Fruit fly (Drosophila melanogaster) whole organism, embryonic: ENCODE results near the gene tj.

Source experiments
- Adf1 ChIP-seq: fragments of 200-800 bp; sonication (Bioruptor generic); IDR thresholded peaks from 2 replicates; pipeline ENCODE4 v1.3.6; 2022; ENCODE audit warnings: missing biosample characterization, missing genetic modification characterization
- Bteb2 ChIP-seq: fragments of 200-800 bp; sonication (Bioruptor generic); optimal IDR thresholded peaks from 2 replicates; lab custom pipeline; 2016; ENCODE audit warnings: missing biosample characterization, missing genetic modification characterization
- CG10267 ChIP-seq: fragments of 200-800 bp; sonication (Bioruptor generic); optimal IDR thresholded peaks from 2 replicates; lab custom pipeline; 2018; ENCODE audit warnings: missing biosample characterization, mild to moderate bottlenecking, missing genetic modification characterization, moderate library complexity
- CG11247 ChIP-seq: fragments of 200-800 bp; sonication (Bioruptor generic); IDR thresholded peaks from 2 replicates; pipeline ENCODE4 v1.3.6; 2022; ENCODE audit warnings: missing biosample characterization, missing genetic modification characterization
- CG11398 ChIP-seq: fragments of 200-800 bp; sonication (Bioruptor generic); optimal IDR thresholded peaks from 2 replicates; lab custom pipeline; 2016; ENCODE audit warnings: missing biosample characterization, missing genetic modification characterization
- CG14710 ChIP-seq: fragments of 200-800 bp; sonication (Bioruptor generic); optimal IDR thresholded peaks from 3 replicates; lab custom pipeline; 2019; ENCODE audit warnings: missing biosample characterization, mild to moderate bottlenecking, missing genetic modification characterization, moderate library complexity
- CG1602 ChIP-seq: fragments of 200-800 bp; sonication (Bioruptor generic); optimal IDR thresholded peaks from 3 replicates; lab custom pipeline; 2016; ENCODE audit warnings: missing biosample characterization, missing genetic modification characterization
- CG17186 ChIP-seq: fragments of 200-800 bp; sonication (Bioruptor generic); optimal IDR thresholded peaks from 3 replicates; lab custom pipeline; 2017; ENCODE audit warnings: missing biosample characterization, missing genetic modification reagents, missing genetic modification characterization
- CG17359 ChIP-seq: fragments of 200-800 bp; sonication (Bioruptor generic); optimal IDR thresholded peaks from 3 replicates; lab custom pipeline; 2018; ENCODE audit warnings: missing biosample characterization, mild to moderate bottlenecking, missing genetic modification characterization, moderate library complexity
- CG18011 ChIP-seq: fragments of 200-800 bp; sonication (Bioruptor generic); optimal IDR thresholded peaks from 2 replicates; lab custom pipeline; 2017; ENCODE audit warnings: missing biosample characterization, missing genetic modification characterization, mild to moderate bottlenecking, moderate library complexity, missing genotype
- CG30403 ChIP-seq: fragments of 200-800 bp; sonication (Bioruptor generic); optimal IDR thresholded peaks from 3 replicates; lab custom pipeline; 2016; ENCODE audit warnings: missing biosample characterization, missing genetic modification characterization
- CG31365 ChIP-seq: fragments of 200-800 bp; sonication (Bioruptor generic); optimal IDR thresholded peaks from 2 replicates; lab custom pipeline; 2018; ENCODE audit warnings: missing biosample characterization, mild to moderate bottlenecking, missing genetic modification characterization
- CG3995 ChIP-seq: fragments of 200-800 bp; sonication (Bioruptor generic); optimal IDR thresholded peaks from 3 replicates; lab custom pipeline; 2016; ENCODE audit warnings: missing biosample characterization, missing genetic modification characterization
- CG4360 ChIP-seq: fragments of 200-800 bp; sonication (Bioruptor generic); IDR thresholded peaks from 2 replicates; pipeline ENCODE4 v1.3.6; 2022; ENCODE audit warnings: missing biosample characterization, missing genetic modification characterization
- CG4617 ChIP-seq: fragments of 200-800 bp; sonication (Bioruptor generic); optimal IDR thresholded peaks from 3 replicates; lab custom pipeline; 2016; ENCODE audit warnings: missing biosample characterization, missing genetic modification characterization, borderline replicate concordance
- CG4820 ChIP-seq: fragments of 200-800 bp; sonication (Bioruptor generic); optimal IDR thresholded peaks from 3 replicates; lab custom pipeline; 2016; ENCODE audit warnings: missing biosample characterization, missing genetic modification characterization
- CG7963 ChIP-seq: fragments of 200-800 bp; sonication (Bioruptor generic); IDR thresholded peaks from 3 replicates; pipeline ENCODE4 v1.3.6; 2022; ENCODE audit warnings: missing biosample characterization, missing genetic modification characterization; ENCODE audit not compliant: partially characterized antibody
- CG8478 ChIP-seq: fragments of >200 bp; optimal IDR thresholded peaks from 2 replicates; lab custom pipeline; 2018
- CG8765 ChIP-seq: fragments of 200-800 bp; sonication (Bioruptor generic); IDR thresholded peaks from 2 replicates; pipeline ENCODE4 v1.3.6; 2022; ENCODE audit warnings: missing biosample characterization, missing genetic modification characterization
- CG9797 ChIP-seq: fragments of 200-800 bp; sonication (Bioruptor generic); optimal IDR thresholded peaks from 3 replicates; lab custom pipeline; 2018; ENCODE audit warnings: missing biosample characterization, mild to moderate bottlenecking, missing genetic modification characterization
- Dbx ChIP-seq: fragments of 200-800 bp; sonication (Bioruptor generic); IDR thresholded peaks from 3 replicates; pipeline ENCODE4 v1.3.6; 2022; ENCODE audit warnings: missing biosample characterization, missing genetic modification characterization
- Dll ChIP-seq: fragments of 200-800 bp; sonication (Bioruptor generic); IDR thresholded peaks from 4 replicates; pipeline ENCODE4 v1.3.6; 2022; ENCODE audit warnings: missing biosample characterization, missing genetic modification characterization; ENCODE audit not compliant: partially characterized antibody
- Doc2 ChIP-seq: fragments of 200-800 bp; sonication (Bioruptor generic); IDR thresholded peaks from 2 replicates; pipeline ENCODE4 v1.3.6; 2022; ENCODE audit warnings: missing biosample characterization, missing genetic modification characterization
- Ets65A ChIP-seq: fragments of 200-800 bp; sonication (Bioruptor generic); peaks from one replicate; lab custom pipeline; 2016; ENCODE audit warnings: missing biosample characterization, missing genetic modification characterization
- Ets97D ChIP-seq: fragments of 200-800 bp; sonication (Bioruptor generic); optimal IDR thresholded peaks from 3 replicates; lab custom pipeline; 2016; ENCODE audit warnings: missing biosample characterization, missing genetic modification characterization
- Fer1 ChIP-seq: fragments of 200-800 bp; sonication (Bioruptor generic); optimal IDR thresholded peaks from 2 replicates; lab custom pipeline; 2017; ENCODE audit warnings: missing biosample characterization, mild to moderate bottlenecking, missing genetic modification characterization
- NfI ChIP-seq: fragments of 200-800 bp; sonication (Bioruptor generic); optimal IDR thresholded peaks from 3 replicates; lab custom pipeline; 2018; ENCODE audit warnings: missing biosample characterization, mild to moderate bottlenecking, missing genetic modification characterization, moderate library complexity
- Rfx ChIP-seq: fragments of 200-800 bp; sonication (Bioruptor generic); IDR thresholded peaks from 2 replicates; pipeline ENCODE4 v1.3.6; 2022; ENCODE audit warnings: missing biosample characterization, missing genetic modification characterization
- Rx ChIP-seq: fragments of 200-800 bp; sonication (Bioruptor generic); IDR thresholded peaks from 2 replicates; pipeline ENCODE4 v1.3.6; 2022; ENCODE audit warnings: missing biosample characterization, missing genetic modification characterization
- Sry-δ ChIP-seq: fragments of 200-800 bp; sonication (Bioruptor generic); optimal IDR thresholded peaks from 2 replicates; lab custom pipeline; 2016; ENCODE audit warnings: missing biosample characterization, missing genetic modification characterization
- gfzf ChIP-seq: fragments of 200-800 bp; sonication (Bioruptor generic); optimal IDR thresholded peaks from 2 replicates; lab custom pipeline; 2016; ENCODE audit warnings: missing biosample characterization, mild to moderate bottlenecking, missing genetic modification characterization, moderate library complexity
- hb ChIP-seq: fragments of 200-800 bp; sonication (Bioruptor generic); IDR thresholded peaks from 3 replicates; pipeline ENCODE4 v1.3.6; 2022; ENCODE audit warnings: missing biosample characterization, missing genetic modification characterization; ENCODE audit not compliant: partially characterized antibody
- insv ChIP-seq, 2 experiments: fragments of 200-800 bp; sonication (Bioruptor generic); optimal IDR thresholded peaks; 3 replicates each; lab custom pipeline; 2016 to 2018; ENCODE audit warnings: missing biosample characterization in 2 of 2, missing genetic modification characterization in 2 of 2
- knrl ChIP-seq: fragments of 200-800 bp; sonication (Bioruptor generic); IDR thresholded peaks from 3 replicates; pipeline ENCODE4 v1.3.6; 2022; ENCODE audit warnings: missing biosample characterization, missing genetic modification characterization; ENCODE audit not compliant: partially characterized antibody
- mld ChIP-seq: fragments of 200-800 bp; sonication (Bioruptor generic); IDR thresholded peaks from 3 replicates; pipeline ENCODE4 v1.3.6; 2022; ENCODE audit warnings: missing biosample characterization, missing genetic modification characterization; ENCODE audit not compliant: partially characterized antibody
- prd ChIP-seq, 3 experiments: fragments of >200 bp in 2 of 3; fragments of 200-800 bp in 1 of 3; sonication (Bioruptor generic) in 1 of 3; optimal IDR thresholded peaks in 2 of 3; IDR thresholded peaks in 1 of 3; 2 replicates in 2 of 3; 3 replicates in 1 of 3; pipeline versions ENCODE4 v1.3.6 to Lab custom; 2017 to 2022; ENCODE audit warnings: missing biosample characterization in 1 of 3, missing genetic modification characterization in 1 of 3
- repo ChIP-seq: fragments of 200-800 bp; sonication (Bioruptor generic); optimal IDR thresholded peaks from 2 replicates; lab custom pipeline; 2016; ENCODE audit warnings: missing biosample characterization, missing genetic modification characterization
- salm ChIP-seq: fragments of 200-800 bp; sonication (Bioruptor generic); optimal IDR thresholded peaks from 2 replicates; lab custom pipeline; 2018; ENCODE audit warnings: missing biosample characterization, mild to moderate bottlenecking, missing genetic modification characterization
- scrt ChIP-seq: fragments of 200-800 bp; sonication (Bioruptor generic); optimal IDR thresholded peaks from 2 replicates; lab custom pipeline; 2018; ENCODE audit warnings: missing biosample characterization, mild to moderate bottlenecking, missing genetic modification characterization, moderate library complexity
- shn ChIP-seq: fragments of 200-800 bp; sonication (Bioruptor generic); optimal IDR thresholded peaks from 3 replicates; lab custom pipeline; 2016; ENCODE audit warnings: missing biosample characterization, missing genetic modification characterization
- tin ChIP-seq: fragments of 200-800 bp; sonication (Bioruptor generic); optimal IDR thresholded peaks from 3 replicates; lab custom pipeline; 2016; ENCODE audit warnings: missing biosample characterization, missing genetic modification characterization
- unc-4 ChIP-seq: fragments of 200-800 bp; sonication (Bioruptor generic); IDR thresholded peaks from 2 replicates; pipeline ENCODE4 v1.3.6; 2022; ENCODE audit warnings: missing biosample characterization, missing genetic modification characterization; ENCODE audit not compliant: partially characterized antibody
- vvl ChIP-seq: fragments of 200-800 bp; sonication (Bioruptor generic); IDR thresholded peaks from 2 replicates; pipeline ENCODE4 v1.3.6; 2022; ENCODE audit warnings: missing biosample characterization, missing genetic modification characterization

The tj gene

dm6 chr2L:19508361-19508918, 44.4 kb downstream of the tj start, which contains the start of gene cyst (continued):
- TF ChIP-seq CG7963 (peak; percentile 95), NfI (peak; percentile 24), Doc2 (GFP tag; lab: Robert Waterston, UW) (no peak), CG11247 (GFP tag; lab: Robert Waterston, UW) (peak; percentile 19; the same call in 1 of the 2 replicates), Ets97D (GFP tag; lab: Kevin White, UChicago) (peak; percentile 90), shn (GFP tag; lab: Kevin White, UChicago) (peak; percentile 2), salm (tag; lab: Kevin White, UChicago) (no peak), gfzf (GFP tag; lab: Kevin White, UChicago) (peak; percentile 65), repo (peak; percentile 44), CG18011 (no peak), Fer1 (GFP tag; lab: Kevin White, UChicago) (peak; percentile 25), Rfx (peak; percentile 68), CG8478 (peak; percentile 83), CG3995 (GFP tag; lab: Kevin White, UChicago) (peak; percentile 37), CG11398 (no peak), CG4820 (GFP tag; lab: Kevin White, UChicago) (peak; percentile 12), Ets65A (GFP tag; lab: Kevin White, UChicago) (peak; percentile 96), Bteb2 (GFP tag; lab: Kevin White, UChicago) (peak; percentile 2), knrl (GFP tag; lab: Robert Waterston, UW) (peak; percentile 97), prd (optimal IDR thresholded peaks at IDR 0.05; lab: Kevin White, UChicago) (no peak), prd (GFP tag; IDR thresholded peaks at IDR 0.05; lab: Robert Waterston, UW) (no peak), CG31365 (tag; lab: Kevin White, UChicago) (no peak), CG14710 (peak; percentile 63), Dbx (GFP tag; lab: Robert Waterston, UW) (peak; percentile 68; the same call in 1 of the 3 replicates), hb (peak; percentile 94), CG10267 (tag; lab: Kevin White, UChicago) (peak; percentile 95), CG8765 (GFP tag; lab: Robert Waterston, UW) (peak; percentile 18; the same call in 1 of the 2 replicates), CG17359 (tag; lab: Kevin White, UChicago) (no peak), Dll (peak; percentile 97), Adf1 (GFP tag; lab: Robert Waterston, UW) (peak; percentile 23; the same call in 1 of the 2 replicates), insv (GFP tag; optimal IDR thresholded peaks at IDR 0.05; lab: Kevin White, UChicago) (peak in 1 of 2 experiments; percentile 39), CG4617 (GFP tag; lab: Kevin White, UChicago) (peak; percentile 91), mld (GFP tag; lab: Robert Waterston, UW) (peak; percentile 92), Sry-δ (GFP tag; lab: Kevin White, UChicago) (peak; percentile 93), CG9797 (peak; percentile 93), Rx (GFP tag; lab: Robert Waterston, UW) (no peak), CG4360 (peak; percentile 96), tin (GFP tag; lab: Kevin White, UChicago) (peak; percentile 30), unc-4 (peak; percentile 97), vvl (GFP tag; lab: Robert Waterston, UW) (peak; percentile 75), CG30403 (GFP tag; lab: Kevin White, UChicago) (peak; percentile 43), CG17186 (GFP tag; lab: Kevin White, UChicago) (peak; percentile 86), scrt (GFP tag; lab: Kevin White, UChicago) (peak; percentile 93), CG1602 (GFP tag; lab: Kevin White, UChicago) (no peak)
- TF ChIP-seq, all 482 proteins: peak for 167
